Fruit fly (Drosophila melanogaster): ENCODE measurements around the gene CG14195.

Gene CG14195

dm6 chrX:19165144-19166011 is 46.5 kb downstream of the CG14195 start:
- TF ChIP-seq lola (GFP tag; optimal IDR thresholded peaks at IDR 0.05) (no peak), br (GFP tag; optimal IDR thresholded peaks at IDR 0.05) (peak; percentile 43), brk (GFP tag; optimal IDR thresholded peaks at IDR 0.05) (no peak), Myc (optimal IDR thresholded peaks at IDR 0.05) (no peak), ey (GFP tag; optimal IDR thresholded peaks at IDR 0.05) (no peak), Rel (GFP tag; optimal IDR thresholded peaks at IDR 0.05) (no peak), Rel (tag; optimal IDR thresholded peaks at IDR 0.05) (peak; percentile 48), sv (GFP tag; optimal IDR thresholded peaks at IDR 0.05) (no peak), jim (GFP tag; optimal IDR thresholded peaks at IDR 0.05) (no peak), Vsx2 (GFP tag; optimal IDR thresholded peaks at IDR 0.05; ENCODE audit: partially characterized antibody) (no peak), N (GFP tag; optimal IDR thresholded peaks at IDR 0.05) (no peak), Jra (GFP tag; optimal IDR thresholded peaks at IDR 0.05) (no peak), CrebA (GFP tag; optimal IDR thresholded peaks at IDR 0.05; ENCODE audit: borderline replicate concordance) (peak; percentile 55), Hr78 (GFP tag; optimal IDR thresholded peaks at IDR 0.05) (no peak), dl (GFP tag; optimal IDR thresholded peaks at IDR 0.05; ENCODE audit: insufficient read depth in 1 of 2, partially characterized antibody in 2 of 2) (no peak)

- TF ChIP-seq pan (optimal IDR thresholded peaks at IDR 0.05) (no peak), Dif (GFP tag; optimal IDR thresholded peaks at IDR 0.05; ENCODE audit: partially characterized antibody) (no peak), tai (GFP tag; optimal IDR thresholded peaks at IDR 0.05) (no peak), Vsx2 (GFP tag; optimal IDR thresholded peaks at IDR 0.05; ENCODE audit: partially characterized antibody) (no peak), Myc (optimal IDR thresholded peaks at IDR 0.05) (no peak), br (GFP tag; optimal IDR thresholded peaks at IDR 0.05) (peak; percentile 26), CrebA (GFP tag; optimal IDR thresholded peaks at IDR 0.05; ENCODE audit: borderline replicate concordance) (no peak), Hr78 (GFP tag; optimal IDR thresholded peaks at IDR 0.05) (no peak), dsf (GFP tag; optimal IDR thresholded peaks at IDR 0.05; ENCODE audit: borderline replicate concordance) (no peak), fru (GFP tag; optimal IDR thresholded peaks at IDR 0.05) (peak; percentile 77), Abd-B (GFP tag; optimal IDR thresholded peaks at IDR 0.05) (no peak), Hr83 (GFP tag; optimal IDR thresholded peaks at IDR 0.05; ENCODE audit: poor library complexity, severe bottlenecking) (no peak), woc (GFP tag; optimal IDR thresholded peaks at IDR 0.05) (peak; percentile 29), jim (GFP tag; optimal IDR thresholded peaks at IDR 0.05) (no peak), GATAd (GFP tag; optimal IDR thresholded peaks at IDR 0.05) (no peak), brk (GFP tag; optimal IDR thresholded peaks at IDR 0.05) (no peak), sage (GFP tag; optimal IDR thresholded peaks at IDR 0.05) (no peak), Sp1 (GFP tag; optimal IDR thresholded peaks at IDR 0.05) (peak; percentile 55), N (GFP tag; optimal IDR thresholded peaks at IDR 0.05) (no peak), lola (GFP tag; optimal IDR thresholded peaks at IDR 0.05) (no peak), usp (GFP tag; optimal IDR thresholded peaks at IDR 0.05) (no peak), CG32264 (GFP tag; optimal IDR thresholded peaks at IDR 0.05) (peak; percentile 8), dl (GFP tag; optimal IDR thresholded peaks at IDR 0.05; ENCODE audit: insufficient read depth in 1 of 2, partially characterized antibody in 2 of 2) (no peak), Dfd (GFP tag; optimal IDR thresholded peaks at IDR 0.05) (no peak), psq (GFP tag; optimal IDR thresholded peaks at IDR 0.05) (peak; percentile 76), rgr (GFP tag; optimal IDR thresholded peaks at IDR 0.05) (peak; percentile 67), ey (GFP tag; optimal IDR thresholded peaks at IDR 0.05) (peak; percentile 73), Jra (GFP tag; optimal IDR thresholded peaks at IDR 0.05) (no peak), Rel (GFP tag; optimal IDR thresholded peaks at IDR 0.05) (no peak), Rel (tag; optimal IDR thresholded peaks at IDR 0.05) (no peak), foxo (GFP tag; optimal IDR thresholded peaks at IDR 0.05) (peak in 1 of 2 experiments; percentile 83), CG9705 (GFP tag; optimal IDR thresholded peaks at IDR 0.05) (no peak), sv (GFP tag; optimal IDR thresholded peaks at IDR 0.05) (no peak), Hnf4 (GFP tag; optimal IDR thresholded peaks at IDR 0.05) (peak; percentile 36), Mio (GFP tag; optimal IDR thresholded peaks at IDR 0.05) (no peak), h (GFP tag; optimal IDR thresholded peaks at IDR 0.05) (peak; percentile 73), OdsH (GFP tag; optimal IDR thresholded peaks at IDR 0.05) (peak; percentile 71), dmrt93B (GFP tag; optimal IDR thresholded peaks at IDR 0.05) (no peak), HLH106 (tag; optimal IDR thresholded peaks at IDR 0.05) (no peak)
Measured at dm6 chrX:19164726-19165125, 47.2 kb downstream of the CG14195 start.

Measured in whole organism, wandering third instar larva.